Worm (Caenorhabditis elegans) whole organism, late embryonic: Measurements from ENCODE around the gene D2096.6.

ENCODE experiments used
- ama-1 ChIP-seq: fragments of 150-350 bp; optimal IDR thresholded peaks from 2 replicates; lab custom pipeline; 2014
- ceh-9 ChIP-seq: sonication (generic microtip); optimal IDR thresholded peaks from 2 replicates; lab custom pipeline; 2016; ENCODE audit warnings: mild to moderate bottlenecking, missing genetic modification characterization, inconsistent platforms, missing compliant biosample characterization
- dve-1 ChIP-seq: sonication (generic microtip); optimal IDR thresholded peaks from 2 replicates; lab custom pipeline; 2017; ENCODE audit warnings: antibody characterized with exemption, mild to moderate bottlenecking, missing genetic modification characterization, missing compliant biosample characterization
- ets-4 ChIP-seq: sonication (generic microtip); optimal IDR thresholded peaks from 2 replicates; lab custom pipeline; 2016; ENCODE audit warnings: missing genetic modification characterization, missing compliant biosample characterization
- fkh-10 ChIP-seq: fragments of 150-350 bp; optimal IDR thresholded peaks from 2 replicates; lab custom pipeline; 2014; ENCODE audit warnings: missing biosample characterization, missing genetic modification reagents, missing genetic modification characterization
- gmeb-2 ChIP-seq: sonication (generic microtip); optimal IDR thresholded peaks from 2 replicates; lab custom pipeline; 2016; ENCODE audit warnings: missing genetic modification characterization, inconsistent platforms, missing compliant biosample characterization
- hlh-15 ChIP-seq: sonication (generic microtip); optimal IDR thresholded peaks from 2 replicates; lab custom pipeline; 2016; ENCODE audit warnings: missing genetic modification characterization, missing compliant biosample characterization
- pha-4 ChIP-seq: fragments of 150-350 bp; optimal IDR thresholded peaks from 2 replicates; lab custom pipeline; 2018; ENCODE audit warnings: missing biosample characterization, missing genetic modification reagents, missing genetic modification characterization
- pqm-1 ChIP-seq: sonication (generic microtip); optimal IDR thresholded peaks from 2 replicates; lab custom pipeline; 2016; ENCODE audit warnings: missing genetic modification characterization, missing compliant biosample characterization
- unc-55 ChIP-seq: sonication (generic microtip); optimal IDR thresholded peaks from 2 replicates; lab custom pipeline; 2017; ENCODE audit warnings: missing biosample characterization, missing genetic modification reagents, missing genetic modification characterization
- ztf-16 ChIP-seq: sonication (generic microtip); optimal IDR thresholded peaks from 2 replicates; lab custom pipeline; 2017; ENCODE audit warnings: missing genetic modification characterization, missing compliant biosample characterization

DNA sequence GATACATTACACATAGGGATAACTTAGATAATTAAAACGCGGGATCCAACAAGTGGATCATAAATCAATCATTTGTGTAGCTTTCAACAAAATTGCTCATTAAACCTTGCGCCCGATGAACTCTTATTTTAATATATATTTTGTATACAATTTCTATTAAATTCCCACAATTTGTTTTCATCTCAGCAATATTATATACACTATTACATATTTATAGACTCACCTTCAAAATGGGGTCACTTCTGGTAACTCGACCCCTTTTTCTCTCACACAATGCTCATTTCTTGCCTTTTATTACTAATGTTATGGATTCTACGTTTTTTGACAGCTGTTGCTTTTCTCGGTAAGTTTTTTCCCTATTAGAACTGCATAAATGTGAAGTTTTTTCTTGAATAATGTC, 29.4 kb downstream of the D2096.6 start, which contains the start of gene lgc-6:
- TF ChIP-seq dve-1 (no peak), pqm-1 (tag; lab: Kevin White, UChicago) (no peak), gmeb-2 (tag; lab: Kevin White, UChicago) (no peak), hlh-15 (tag; lab: Kevin White, UChicago) (no peak), unc-55 (GFP tag; lab: Kevin White, UChicago) (no peak), ceh-9 (tag; lab: Kevin White, UChicago) (no peak), ama-1 (no peak), ztf-16 (tag; lab: Kevin White, UChicago) (no peak), fkh-10 (GFP tag; lab: Kevin White, UChicago) (no peak), ets-4 (tag; lab: Kevin White, UChicago) (no peak), pha-4 (tag; lab: Kevin White, UChicago) (no peak)
